Fruit fly (Drosophila melanogaster) whole organism, adult: ENCODE measurements around the gene Pdi.

Source experiments
- CG12768 ChIP-seq: fragments of 200-800 bp; sonication (Bioruptor generic); optimal IDR thresholded peaks from 2 replicates; lab custom pipeline; 2017; ENCODE audit warnings: missing biosample characterization, missing genetic modification characterization, mild to moderate bottlenecking, moderate library complexity, missing genetic modification reagents
- CG14711 ChIP-seq: fragments of 200-800 bp; sonication (Bioruptor generic); optimal IDR thresholded peaks from 2 replicates; lab custom pipeline; 2018; ENCODE audit warnings: missing biosample characterization, mild to moderate bottlenecking, missing genetic modification characterization, moderate library complexity
- CG5204 ChIP-seq: fragments of 200-800 bp; sonication (Bioruptor generic); optimal IDR thresholded peaks from 2 replicates; lab custom pipeline; 2016; ENCODE audit warnings: missing biosample characterization, missing genetic modification characterization
- CG7045 ChIP-seq: fragments of 200-800 bp; sonication (Bioruptor generic); optimal IDR thresholded peaks from 2 replicates; lab custom pipeline; 2017; ENCODE audit warnings: missing biosample characterization, mild to moderate bottlenecking, missing genetic modification characterization
- CG7101 ChIP-seq: fragments of 200-800 bp; sonication (Bioruptor generic); optimal IDR thresholded peaks from 2 replicates; lab custom pipeline; 2018; ENCODE audit warnings: missing biosample characterization, mild to moderate bottlenecking, missing genetic modification characterization, moderate library complexity
- Hr96 ChIP-seq: fragments of 200-800 bp; sonication (Bioruptor generic); optimal IDR thresholded peaks from 2 replicates; lab custom pipeline; 2016; ENCODE audit warnings: missing biosample characterization, missing genetic modification characterization
- Mnt ChIP-seq: fragments of 200-800 bp; sonication (Bioruptor generic); optimal IDR thresholded peaks from 2 replicates; lab custom pipeline; 2016; ENCODE audit warnings: missing biosample characterization, mild to moderate bottlenecking, missing genetic modification characterization
- cic ChIP-seq: fragments of 200-800 bp; sonication (Bioruptor generic); optimal IDR thresholded peaks from 2 replicates; lab custom pipeline; 2017; ENCODE audit warnings: missing biosample characterization, mild to moderate bottlenecking, missing genetic modification characterization, moderate library complexity
- cnc ChIP-seq, 2 experiments: fragments of >200 bp; optimal IDR thresholded peaks; 2 replicates each; lab custom pipeline; 2017
- tj ChIP-seq: fragments of 200-800 bp; sonication (Bioruptor generic); optimal IDR thresholded peaks from 3 replicates; lab custom pipeline; 2017; ENCODE audit warnings: missing biosample characterization, mild to moderate bottlenecking, missing genetic modification characterization, moderate library complexity

DNA sequence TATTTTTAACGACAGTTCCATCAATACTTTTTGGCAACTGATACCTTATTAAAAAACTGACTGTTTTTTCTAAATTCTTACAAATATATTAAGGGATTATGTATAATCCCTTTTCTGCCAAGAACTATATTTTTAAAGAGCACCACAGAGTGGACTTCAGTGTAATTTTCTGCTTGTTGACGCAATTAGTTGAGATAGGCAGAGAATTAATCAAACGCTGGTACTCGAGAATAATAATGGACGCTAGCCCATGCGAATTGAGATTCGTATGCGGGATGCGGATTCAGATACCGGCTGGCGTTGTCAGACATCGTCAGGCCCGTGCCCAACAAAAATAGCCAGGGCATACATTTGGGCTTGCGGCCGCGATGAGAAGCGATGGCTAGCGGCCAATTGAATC lies 29.4 kb downstream of the Pdi start, which contains the start of gene CG13458:
- TF ChIP-seq cic (GFP tag; lab: Kevin White, UChicago) (no peak), cnc (optimal IDR thresholded peaks at IDR 0.05; lab: Kevin White, UChicago) (no peak), CG14711 (no peak), CG7101 (tag; lab: Kevin White, UChicago) (no peak), CG7045 (no peak), CG5204 (GFP tag; lab: Kevin White, UChicago) (no peak), Mnt (GFP tag; lab: Kevin White, UChicago) (peak; percentile 33), Hr96 (no peak), tj (no peak), CG12768 (GFP tag; lab: Kevin White, UChicago) (no peak)
